Worm (Caenorhabditis elegans) whole organism, L2 larva: ENCODE data around the gene B0454.26.

Experiments
- alr-1 ChIP-seq: fragments of 150-350 bp; optimal IDR thresholded peaks from 2 replicates; lab custom pipeline; 2014; ENCODE audit warnings: missing biosample characterization, missing genetic modification characterization
- ceh-16 ChIP-seq: fragments of 150-350 bp; optimal IDR thresholded peaks from 2 replicates; lab custom pipeline; 2014; ENCODE audit warnings: missing biosample characterization, missing genetic modification characterization
- lin-11 ChIP-seq: fragments of 150-350 bp; sonication (generic microtip); optimal IDR thresholded peaks from 2 replicates; lab custom pipeline; 2014; ENCODE audit warnings: missing biosample characterization, missing genetic modification characterization, inconsistent platforms, mixed read lengths
- lin-13 ChIP-seq: fragments of 150-350 bp; optimal IDR thresholded peaks from 2 replicates; lab custom pipeline; 2014; ENCODE audit warnings: missing biosample characterization, missing genetic modification reagents, missing genetic modification characterization
- lsy-2 ChIP-seq, 2 experiments: fragments of 150-350 bp in 1 of 2; sonication (generic microtip) in 1 of 2; optimal IDR thresholded peaks; 2 replicates each; lab custom pipeline; 2014 to 2017; ENCODE audit warnings: missing biosample characterization in 2 of 2, missing genetic modification characterization in 2 of 2
- mab-5 ChIP-seq: fragments of 150-350 bp; optimal IDR thresholded peaks from 2 replicates; lab custom pipeline; 2014; ENCODE audit warnings: missing biosample characterization, missing genetic modification characterization
- mdl-1 ChIP-seq, 2 experiments: fragments of 150-350 bp in 1 of 2; sonication (generic microtip) in 1 of 2; optimal IDR thresholded peaks; 2 replicates each; lab custom pipeline; 2017; ENCODE audit warnings: missing biosample characterization in 2 of 2, missing genetic modification characterization in 2 of 2
- nhr-237 ChIP-seq: fragments of 150-350 bp; optimal IDR thresholded peaks from 2 replicates; lab custom pipeline; 2014; ENCODE audit warnings: missing biosample characterization, missing genetic modification characterization
- peb-1 ChIP-seq: fragments of 150-350 bp; optimal IDR thresholded peaks from 2 replicates; lab custom pipeline; 2014; ENCODE audit warnings: missing biosample characterization, missing genetic modification characterization
- zag-1 ChIP-seq: fragments of 150-350 bp; optimal IDR thresholded peaks from 2 replicates; lab custom pipeline; 2014; ENCODE audit warnings: missing biosample characterization, missing genetic modification characterization
- ztf-4 ChIP-seq: fragments of 150-350 bp; optimal IDR thresholded peaks from 2 replicates; lab custom pipeline; 2014; ENCODE audit warnings: missing biosample characterization, missing genetic modification characterization

- TF ChIP-seq mdl-1 (tag; optimal IDR thresholded peaks at IDR 0.05; lab: Kevin White, UChicago) (no peak), nhr-237 (no peak), lin-13 (no peak), mab-5 (no peak), ceh-16 (tag; lab: Kevin White, UChicago) (no peak), lin-11 (no peak), ztf-4 (tag; lab: Kevin White, UChicago) (no peak), alr-1 (tag; lab: Kevin White, UChicago) (no peak), peb-1 (tag; lab: Kevin White, UChicago) (no peak), lsy-2 (tag; optimal IDR thresholded peaks at IDR 0.05; lab: Kevin White, UChicago) (no peak), zag-1 (tag; lab: Kevin White, UChicago) (no peak)
Measured at ce11 chrII:3045875-3046274, 7.5 kb upstream of the B0454.26 start, which contains the start of gene sri-30.
